Worm (Caenorhabditis elegans): ENCODE data around the gene arrd-28.

Gene arrd-28

DNA sequence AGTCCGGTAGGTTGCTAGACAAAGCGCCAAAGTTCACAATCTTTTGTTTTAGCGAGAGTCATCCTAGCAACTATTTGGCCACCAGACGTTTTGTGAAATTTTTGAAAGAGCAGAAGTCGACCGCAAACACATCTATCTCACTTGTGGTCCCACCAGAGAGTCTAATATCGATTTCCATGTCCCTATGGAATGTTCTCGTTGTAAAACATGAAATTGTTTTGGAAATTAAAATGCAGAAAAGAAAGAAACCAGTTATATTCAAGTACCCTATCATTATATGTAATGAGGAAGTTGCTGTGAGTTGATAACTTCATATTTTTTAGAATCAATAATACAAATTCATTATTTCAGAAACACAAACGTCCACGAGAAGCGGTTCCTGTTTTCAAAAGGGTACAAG is 913 bp downstream of the arrd-28 start:
- no peak for TF ChIP-seq zip-8 (tag; optimal IDR thresholded peaks at IDR 0.05)
- TF ChIP-seq bed-3 (GFP tag; optimal IDR thresholded peaks at IDR 0.05), result no peak
- TF ChIP-seq unc-62 (GFP tag; optimal IDR thresholded peaks at IDR 0.05), result no peak
- no peak for TF ChIP-seq elt-3 (tag; optimal IDR thresholded peaks at IDR 0.05)
- no peak for TF ChIP-seq sem-2 (GFP tag; optimal IDR thresholded peaks at IDR 0.05)
- no peak for TF ChIP-seq mab-5 (tag; optimal IDR thresholded peaks at IDR 0.05)
- TF ChIP-seq M03D4.4 (tag; optimal IDR thresholded peaks at IDR 0.05), result no peak
- no peak for TF ChIP-seq lin-32 (GFP tag; optimal IDR thresholded peaks at IDR 0.05)
- no peak for TF ChIP-seq blmp-1 (tag; optimal IDR thresholded peaks at IDR 0.05)
- TF ChIP-seq nhr-28 (tag; optimal IDR thresholded peaks at IDR 0.05), result no peak
- no peak for TF ChIP-seq snpc-4 (tag; optimal IDR thresholded peaks at IDR 0.05)
- TF ChIP-seq ceh-39 (tag; optimal IDR thresholded peaks at IDR 0.05), result no peak
- no peak for TF ChIP-seq elt-1 (tag; optimal IDR thresholded peaks at IDR 0.05; ENCODE audit: borderline replicate concordance, insufficient read depth)
- TF ChIP-seq tbx-8 (GFP tag; optimal IDR thresholded peaks at IDR 0.05), result no peak
- TF ChIP-seq ces-1 (GFP tag; optimal IDR thresholded peaks at IDR 0.05), result no peak
- TF ChIP-seq nhr-237 (tag; optimal IDR thresholded peaks at IDR 0.05), result no peak
- TF ChIP-seq nhr-76 (tag; optimal IDR thresholded peaks at IDR 0.05), result no peak

DNA sequence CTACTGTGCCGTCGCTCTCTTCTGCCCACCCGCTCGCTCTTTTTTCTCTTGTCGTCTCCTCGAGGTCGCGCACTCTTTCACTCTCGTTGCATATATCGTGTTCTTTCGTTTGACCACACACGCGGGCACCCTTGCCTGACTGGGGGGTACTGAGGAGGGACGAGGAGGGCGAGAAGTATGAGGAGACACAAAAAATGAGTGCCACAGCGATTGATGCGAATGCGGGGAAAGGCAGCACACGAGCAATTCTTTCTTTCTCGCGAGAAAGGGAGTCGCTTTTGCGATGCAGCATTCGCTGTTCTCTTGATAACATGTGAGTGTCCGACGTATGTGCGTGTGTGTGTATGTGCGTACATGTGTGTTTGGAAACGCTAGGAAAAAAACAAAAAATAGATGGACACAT is 4.7 kb downstream of the arrd-28 start:
- TF ChIP-seq ham-2 (GFP tag; optimal IDR thresholded peaks at IDR 0.05), result peak; percentile 43
- peak; percentile 46 for TF ChIP-seq mep-1 (tag; optimal IDR thresholded peaks at IDR 0.05)
- TF ChIP-seq sem-2 (GFP tag; optimal IDR thresholded peaks at IDR 0.05), result no peak
- TF ChIP-seq cnd-1 (tag; optimal IDR thresholded peaks at IDR 0.05), result peak; percentile 66
- peak; percentile 82 for TF ChIP-seq mls-2 (tag; optimal IDR thresholded peaks at IDR 0.05)
- no peak for TF ChIP-seq elt-1 (tag; optimal IDR thresholded peaks at IDR 0.05; ENCODE audit: borderline replicate concordance, insufficient read depth)
- peak; percentile 87 for TF ChIP-seq unc-120 (tag; optimal IDR thresholded peaks at IDR 0.05; ENCODE audit: poor library complexity, severe bottlenecking)
- TF ChIP-seq ces-1 (GFP tag; optimal IDR thresholded peaks at IDR 0.05), result peak; percentile 35
- TF ChIP-seq nhr-2 (tag; optimal IDR thresholded peaks at IDR 0.05), result peak; percentile 67
- peak; percentile 64 for TF ChIP-seq sptf-1 (tag; optimal IDR thresholded peaks at IDR 0.05)
- TF ChIP-seq pha-4 (tag; optimal IDR thresholded peaks at IDR 0.05), result no peak
- peak; percentile 49 for TF ChIP-seq ceh-83 (GFP tag; optimal IDR thresholded peaks at IDR 0.05)
- TF ChIP-seq M03D4.4 (tag; optimal IDR thresholded peaks at IDR 0.05), result peak; percentile 71
- TF ChIP-seq zip-8 (tag; optimal IDR thresholded peaks at IDR 0.05), result no peak
- peak; percentile 8 for TF ChIP-seq flh-1 (GFP tag; optimal IDR thresholded peaks at IDR 0.05)
- TF ChIP-seq drap-1 (GFP tag; optimal IDR thresholded peaks at IDR 0.05), result peak; percentile 50
- peak; percentile 48 for TF ChIP-seq unc-39 (tag; optimal IDR thresholded peaks at IDR 0.05)
- TF ChIP-seq mab-5 (tag; optimal IDR thresholded peaks at IDR 0.05), result no peak
- TF ChIP-seq hlh-1 (tag; optimal IDR thresholded peaks at IDR 0.05), result peak; percentile 29
- peak; percentile 63 for TF ChIP-seq ztf-11 (tag; optimal IDR thresholded peaks at IDR 0.05)
- TF ChIP-seq lin-32 (GFP tag; optimal IDR thresholded peaks at IDR 0.05), result no peak
- no peak for TF ChIP-seq elt-3 (tag; optimal IDR thresholded peaks at IDR 0.05)

DNA sequence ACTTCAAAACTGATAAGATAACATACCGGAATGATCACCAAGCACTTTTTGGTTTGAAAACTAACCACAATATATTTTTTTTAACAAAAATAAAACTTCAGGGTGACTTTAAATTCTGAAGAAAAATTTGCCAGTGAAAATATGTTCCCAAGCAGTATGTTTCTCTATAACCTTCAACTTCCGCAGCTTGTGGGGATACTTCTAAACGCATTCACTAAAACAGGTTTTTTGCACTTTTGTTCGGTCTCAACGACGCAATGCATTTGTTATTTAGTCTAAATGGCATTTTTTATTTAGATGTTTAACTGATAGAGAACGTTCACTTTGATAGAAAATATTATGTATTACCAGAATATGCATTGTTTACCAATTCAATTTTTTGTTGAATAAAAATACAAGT is 5.4 kb downstream of the arrd-28 start:
- TF ChIP-seq drap-1 (GFP tag; optimal IDR thresholded peaks at IDR 0.05), result no peak
- no peak for TF ChIP-seq hlh-1 (tag; optimal IDR thresholded peaks at IDR 0.05)
- no peak for TF ChIP-seq pha-4 (tag; optimal IDR thresholded peaks at IDR 0.05)
- no peak for TF ChIP-seq nhr-28 (tag; optimal IDR thresholded peaks at IDR 0.05)
- no peak for TF ChIP-seq sptf-1 (tag; optimal IDR thresholded peaks at IDR 0.05)
- TF ChIP-seq ztf-11 (tag; optimal IDR thresholded peaks at IDR 0.05), result no peak
- no peak for TF ChIP-seq nhr-76 (tag; optimal IDR thresholded peaks at IDR 0.05)
- TF ChIP-seq blmp-1 (tag; optimal IDR thresholded peaks at IDR 0.05), result no peak
- TF ChIP-seq zip-8 (tag; optimal IDR thresholded peaks at IDR 0.05), result no peak
- no peak for TF ChIP-seq nhr-2 (tag; optimal IDR thresholded peaks at IDR 0.05)

DNA sequence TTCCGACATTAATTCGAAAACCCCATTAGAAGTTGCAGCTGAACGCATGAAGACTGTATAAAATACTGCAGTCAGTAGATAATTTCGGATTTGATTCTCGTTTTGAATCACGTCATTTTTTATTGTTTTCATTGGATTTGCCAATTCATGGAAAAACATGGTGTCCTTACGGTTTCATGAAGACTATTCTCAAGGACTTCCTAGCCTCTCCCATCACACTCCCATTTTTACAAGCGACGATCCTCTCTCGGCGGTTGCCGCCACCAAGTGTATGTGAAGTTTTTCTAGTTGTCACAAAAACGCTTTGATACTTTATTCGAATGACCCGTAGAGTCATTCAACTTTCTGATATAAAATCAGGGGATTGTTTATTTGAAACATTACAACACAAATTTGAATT is 6.0 kb downstream of the arrd-28 start:
- TF ChIP-seq mab-5 (tag; optimal IDR thresholded peaks at IDR 0.05) (no peak), nhr-76 (tag; optimal IDR thresholded peaks at IDR 0.05) (no peak), ces-1 (GFP tag; optimal IDR thresholded peaks at IDR 0.05) (no peak), sem-2 (GFP tag; optimal IDR thresholded peaks at IDR 0.05) (no peak), pha-4 (tag; optimal IDR thresholded peaks at IDR 0.05) (no peak), blmp-1 (tag; optimal IDR thresholded peaks at IDR 0.05) (no peak), unc-62 (GFP tag; optimal IDR thresholded peaks at IDR 0.05) (no peak), unc-39 (tag; optimal IDR thresholded peaks at IDR 0.05) (no peak)

Data from whole organism, mixed stage, embryonic.